Worm (Caenorhabditis elegans) whole organism, young adult: ENCODE results near the gene R04B3.3.

Experiments
- C06A6.2 ChIP-seq: fragments of 200-800 bp; sonication (Bioruptor generic); conservative IDR thresholded peaks from 2 replicates; pipeline ENCODE4 v1.3.6; 2022; ENCODE audit warnings: missing genetic modification characterization, missing compliant biosample characterization
- F37B4.10 ChIP-seq: fragments of 200-800 bp; sonication (Bioruptor generic); IDR thresholded peaks from 2 replicates; pipeline ENCODE4 v1.3.6; 2022; ENCODE audit warnings: missing genetic modification characterization, missing compliant biosample characterization
- F39B2.1 ChIP-seq: fragments of 200-800 bp; sonication (Bioruptor generic); IDR thresholded peaks from 2 replicates; pipeline ENCODE4 v1.3.6; 2022; ENCODE audit warnings: missing genetic modification reagents, missing genetic modification characterization, missing compliant biosample characterization
- Y56A3A.18 ChIP-seq: fragments of 200-800 bp; sonication (Bioruptor generic); IDR thresholded peaks from 2 replicates; pipeline ENCODE4 v1.3.6; 2022; ENCODE audit warnings: missing genetic modification reagents, missing genetic modification characterization, missing compliant biosample characterization
- athp-1 ChIP-seq: sonication (generic microtip); optimal IDR thresholded peaks from 2 replicates; lab custom pipeline; 2017; ENCODE audit warnings: mild to moderate bottlenecking, missing genetic modification characterization, missing compliant biosample characterization
- attf-5 ChIP-seq: fragments of 200-800 bp; sonication (Bioruptor generic); optimal IDR thresholded peaks from 2 replicates; lab custom pipeline; 2018; ENCODE audit warnings: mild to moderate bottlenecking, missing genetic modification characterization, missing compliant biosample characterization
- attf-6 ChIP-seq: fragments of 200-800 bp; sonication (Bioruptor generic); IDR thresholded peaks from 2 replicates; pipeline ENCODE4 v1.3.6; 2022; ENCODE audit warnings: missing genetic modification reagents, missing genetic modification characterization, missing compliant biosample characterization
- cebp-1 ChIP-seq, 2 experiments: fragments of 200-800 bp in 1 of 2; sonication (Bioruptor generic) in 1 of 2; sonication (generic microtip) in 1 of 2; IDR thresholded peaks in 1 of 2; optimal IDR thresholded peaks in 1 of 2; 2 replicates each; pipeline versions ENCODE4 v1.3.6 to Lab custom; 2017 to 2022; ENCODE audit warnings: missing compliant biosample characterization in 2 of 2, missing genetic modification characterization in 2 of 2, mild to moderate bottlenecking in 1 of 2, missing genetic modification reagents in 1 of 2, moderate library complexity in 1 of 2
- cebp-2 ChIP-seq: fragments of 200-800 bp; sonication (Bioruptor generic); IDR thresholded peaks from 2 replicates; pipeline ENCODE4 v1.3.6; 2022; ENCODE audit warnings: missing genetic modification characterization, missing compliant biosample characterization
- ceh-100 ChIP-seq: fragments of 200-800 bp; sonication (Bioruptor generic); IDR thresholded peaks from 2 replicates; pipeline ENCODE4 v1.3.6; 2022; ENCODE audit warnings: missing genetic modification reagents, missing genetic modification characterization, missing compliant biosample characterization
- die-1 ChIP-seq: sonication (generic microtip); optimal IDR thresholded peaks from 2 replicates; lab custom pipeline; 2016; ENCODE audit warnings: missing genotype, mild to moderate bottlenecking, missing genetic modification characterization, missing compliant biosample characterization
- dpff-1 ChIP-seq: sonication (generic microtip); optimal IDR thresholded peaks from 2 replicates; lab custom pipeline; 2017; ENCODE audit warnings: mild to moderate bottlenecking, missing genetic modification characterization, missing compliant biosample characterization
- fkh-3 ChIP-seq: sonication (generic microtip); optimal IDR thresholded peaks from 2 replicates; lab custom pipeline; 2016; ENCODE audit warnings: mild to moderate bottlenecking, missing genetic modification characterization, missing compliant biosample characterization
- him-1 ChIP-seq: sonication (generic microtip); optimal IDR thresholded peaks from 2 replicates; lab custom pipeline; 2016; ENCODE audit warnings: missing genotype, missing genetic modification reagents, missing genetic modification characterization, missing compliant biosample characterization
- hrde-1 ChIP-seq: sonication (generic microtip); optimal IDR thresholded peaks from 2 replicates; lab custom pipeline; 2016; ENCODE audit warnings: missing genetic modification characterization, mild to moderate bottlenecking, missing compliant biosample characterization, moderate library complexity, missing genotype, missing genetic modification reagents, borderline replicate concordance
- lsy-27 ChIP-seq: sonication (generic microtip); optimal IDR thresholded peaks from 2 replicates; lab custom pipeline; 2017; ENCODE audit warnings: missing genetic modification characterization, mild to moderate bottlenecking, missing compliant biosample characterization, antibody characterized with exemption, missing genotype, borderline replicate concordance; ENCODE audit not compliant: insufficient read depth
- madf-3 ChIP-seq: fragments of 200-800 bp; sonication (Bioruptor generic); IDR thresholded peaks from 2 replicates; pipeline ENCODE4 v1.3.6; 2022; ENCODE audit warnings: missing genetic modification reagents, missing genetic modification characterization, missing compliant biosample characterization
- madf-6 ChIP-seq: fragments of 200-800 bp; sonication (Bioruptor generic); IDR thresholded peaks from 2 replicates; pipeline ENCODE4 v1.3.6; 2022; ENCODE audit warnings: missing genetic modification reagents, missing genetic modification characterization, missing compliant biosample characterization
- mcd-1 ChIP-seq: fragments of 200-800 bp; sonication (Bioruptor generic); IDR thresholded peaks from 2 replicates; pipeline ENCODE4 v1.3.6; 2022; ENCODE audit warnings: missing genetic modification reagents, missing genetic modification characterization, missing compliant biosample characterization
- nfya-1 ChIP-seq: sonication (generic microtip); optimal IDR thresholded peaks from 2 replicates; lab custom pipeline; 2017; ENCODE audit warnings: antibody characterized with exemption, missing compliant biosample characterization, missing genetic modification characterization, borderline replicate concordance; ENCODE audit not compliant: insufficient read depth
- nhr-120 ChIP-seq: fragments of 200-800 bp; sonication (Bioruptor generic); IDR thresholded peaks from 2 replicates; pipeline ENCODE4 v1.3.6; 2022; ENCODE audit warnings: missing genetic modification characterization, missing compliant biosample characterization
- pbrm-1 ChIP-seq: fragments of 200-800 bp; sonication (Bioruptor generic); IDR thresholded peaks from 2 replicates; pipeline ENCODE4 v1.3.6; 2022; ENCODE audit warnings: missing genetic modification reagents, missing genetic modification characterization, missing compliant biosample characterization
- snpc-1.1 ChIP-seq: sonication (generic microtip); optimal IDR thresholded peaks from 2 replicates; lab custom pipeline; 2017; ENCODE audit warnings: missing genetic modification characterization, mild to moderate bottlenecking, missing compliant biosample characterization, antibody characterized with exemption, moderate library complexity, missing genotype, missing genetic modification reagents; ENCODE audit not compliant: insufficient read depth
- snpc-1.3 ChIP-seq: sonication (generic microtip); optimal IDR thresholded peaks from 2 replicates; lab custom pipeline; 2017; ENCODE audit warnings: missing genetic modification characterization, mild to moderate bottlenecking, missing compliant biosample characterization, antibody characterized with exemption, moderate library complexity, missing genotype, missing genetic modification reagents; ENCODE audit not compliant: insufficient read depth
- snpc-3.4 ChIP-seq: sonication (generic microtip); optimal IDR thresholded peaks from 2 replicates; lab custom pipeline; 2017; ENCODE audit warnings: missing genetic modification characterization, mild to moderate bottlenecking, missing compliant biosample characterization, antibody characterized with exemption, moderate library complexity, missing genotype, missing genetic modification reagents
- snpc-4 ChIP-seq, 5 experiments: fragments of 150-350 bp in 1 of 5; sonication (generic microtip) in 4 of 5; optimal IDR thresholded peaks; 2 replicates each; lab custom pipeline; 2014 to 2018; ENCODE audit warnings: missing genetic modification characterization in 5 of 5, missing biosample characterization in 3 of 5, antibody characterized with exemption in 2 of 5, mild to moderate bottlenecking in 2 of 5, missing compliant biosample characterization in 2 of 5, missing genotype in 2 of 5, moderate library complexity in 2 of 5, missing genetic modification reagents in 1 of 5
- sptf-2 ChIP-seq: fragments of 200-800 bp; sonication (Bioruptor generic); optimal IDR thresholded peaks from 2 replicates; lab custom pipeline; 2018; ENCODE audit warnings: mild to moderate bottlenecking, missing genetic modification characterization, missing compliant biosample characterization
- unc-62 ChIP-seq: fragments of 150-350 bp; optimal IDR thresholded peaks from 2 replicates; lab custom pipeline; 2014; ENCODE audit warnings: missing biosample characterization, missing genetic modification reagents, missing genetic modification characterization
- zfh-2 ChIP-seq: fragments of 200-800 bp; sonication (Bioruptor generic); conservative IDR thresholded peaks from 2 replicates; pipeline ENCODE4 v1.3.6; 2022; ENCODE audit warnings: missing genetic modification reagents, missing genetic modification characterization, missing compliant biosample characterization
- ztf-18 ChIP-seq: sonication (generic microtip); optimal IDR thresholded peaks from 2 replicates; lab custom pipeline; 2016; ENCODE audit warnings: missing genotype, mild to moderate bottlenecking, missing genetic modification characterization, missing compliant biosample characterization
- ztf-22 ChIP-seq: fragments of 200-800 bp; sonication (Bioruptor generic); optimal IDR thresholded peaks from 2 replicates; lab custom pipeline; 2018; ENCODE audit warnings: mild to moderate bottlenecking, missing genetic modification characterization, moderate library complexity, missing compliant biosample characterization
- ztf-26 ChIP-seq: sonication (generic microtip); optimal IDR thresholded peaks from 2 replicates; lab custom pipeline; 2017; ENCODE audit warnings: missing genetic modification characterization, missing compliant biosample characterization

The R04B3.3 gene

DNA sequence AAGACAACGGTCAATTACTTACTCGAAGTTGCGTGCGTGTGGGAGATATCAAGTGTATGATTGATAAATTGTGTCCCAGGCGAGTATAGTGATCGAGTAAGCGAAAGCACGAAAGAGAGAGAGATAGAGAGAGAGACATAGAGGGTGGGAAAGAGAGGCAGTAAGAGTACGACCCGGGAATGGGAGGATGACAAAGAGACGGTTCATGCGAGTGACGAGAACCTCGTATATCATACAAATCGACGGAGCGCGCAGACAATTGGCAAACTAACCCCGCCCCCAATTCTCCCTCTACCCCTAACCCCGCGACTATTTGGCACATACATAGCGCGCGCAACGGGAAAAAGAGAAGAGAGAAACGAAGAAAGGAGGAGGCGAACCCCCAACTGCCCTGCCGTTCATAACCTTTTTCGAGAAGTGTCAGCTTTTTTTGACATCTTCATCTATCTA lies 20.1 kb upstream of the R04B3.3 start, which contains the start of gene rabr-1 (continued):
- TF ChIP-seq unc-62 (GFP tag; lab: Kevin White, UChicago) (no peak), ztf-26 (peak; percentile 67), mcd-1 (GFP tag; lab: Robert Waterston, UW) (0 out of 2 replicates have a peak, but pooled peaks have one; percentile 24), ceh-100 (no peak), C06A6.2 (GFP tag; lab: Robert Waterston, UW) (0 out of 2 replicates have a peak, but pooled peaks have one; percentile 31), snpc-3.4 (tag; lab: Kevin White, UChicago) (no peak), F39B2.1 (GFP tag; lab: Robert Waterston, UW) (no peak), lsy-27 (tag; lab: Kevin White, UChicago) (no peak)

DNA sequence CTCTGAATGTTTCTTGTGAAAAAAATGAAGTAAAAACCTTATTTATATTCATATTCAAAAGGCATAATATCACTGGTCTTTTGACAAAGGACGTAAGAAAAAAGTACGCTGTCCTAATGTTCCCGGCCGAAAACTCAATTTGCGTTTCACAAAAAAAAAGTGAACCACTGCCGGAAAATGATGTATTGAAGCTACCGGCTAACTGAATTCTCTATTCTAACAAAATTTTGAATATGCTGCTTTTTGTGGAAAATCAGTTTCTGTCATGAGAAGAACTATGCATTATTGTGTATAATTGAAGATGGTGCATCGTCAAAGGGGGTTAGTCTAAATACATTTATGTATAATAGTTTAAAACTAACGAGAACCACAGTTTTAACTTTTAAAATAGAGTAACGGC lies 18.5 kb upstream of the R04B3.3 start:
- TF ChIP-seq nhr-120 (no peak), nfya-1 (tag; lab: Kevin White, UChicago) (no peak), attf-5 (GFP tag; lab: Kevin White, UChicago) (no peak), dpff-1 (no peak), madf-6 (GFP tag; lab: Robert Waterston, UW) (no peak), ztf-22 (no peak), fkh-3 (no peak), pbrm-1 (no peak), die-1 (tag; lab: Kevin White, UChicago) (no peak), attf-6 (GFP tag; lab: Robert Waterston, UW) (no peak), ztf-18 (tag; lab: Kevin White, UChicago) (no peak), snpc-1.3 (tag; lab: Kevin White, UChicago) (no peak), sptf-2 (no peak), madf-3 (no peak), F37B4.10 (GFP tag; lab: Robert Waterston, UW) (no peak), him-1 (tag; lab: Kevin White, UChicago) (no peak), ztf-26 (no peak), athp-1 (tag; lab: Kevin White, UChicago) (no peak)

DNA sequence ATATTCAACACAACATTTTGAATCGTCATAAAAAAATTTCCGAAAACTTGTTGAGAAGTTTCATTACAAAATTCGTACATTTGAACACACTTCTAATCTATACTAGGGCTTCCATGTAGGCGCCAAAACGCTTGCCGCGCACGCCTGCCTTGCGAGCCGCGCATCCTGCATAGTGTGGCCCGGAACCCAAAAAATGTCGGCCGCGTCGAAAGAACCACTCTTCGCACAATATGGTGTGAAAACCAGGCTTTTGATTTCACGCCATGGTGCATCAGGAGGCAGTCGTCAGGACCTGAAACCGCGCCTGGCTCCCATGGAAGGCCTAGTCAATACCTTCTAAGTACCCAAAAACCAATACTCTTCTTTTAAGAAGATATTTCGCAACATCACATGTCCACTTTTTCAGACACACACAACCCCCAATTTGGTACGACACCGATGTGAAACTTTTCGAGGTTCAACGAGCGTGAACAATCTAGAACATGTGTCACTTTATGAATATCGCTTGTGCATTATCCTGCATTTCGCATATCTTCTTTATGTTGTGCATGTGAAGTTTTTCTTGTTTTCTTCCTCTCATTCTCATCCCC lies 17.9 kb upstream of the R04B3.3 start:
- TF ChIP-seq hrde-1 (tag; lab: Kevin White, UChicago) = no peak
- peak; percentile 64 for TF ChIP-seq zfh-2
- TF ChIP-seq cebp-2 (GFP tag; lab: Robert Waterston, UW) = 0 out of 2 replicates have a peak, but pooled peaks have one; percentile 67
- peak; percentile 10 for TF ChIP-seq snpc-1.1 (tag; lab: Kevin White, UChicago)
- no peak for TF ChIP-seq Y56A3A.18 (GFP tag; lab: Robert Waterston, UW)
- 0 out of 2 replicates have a peak, but pooled peaks have one; percentile 32 for TF ChIP-seq cebp-1 (GFP tag; IDR thresholded peaks at IDR 0.05; lab: Robert Waterston, UW)
- peak; percentile 86 for TF ChIP-seq cebp-1 (tag; optimal IDR thresholded peaks at IDR 0.05; lab: Kevin White, UChicago)
- no peak for TF ChIP-seq snpc-4 (GFP tag; optimal IDR thresholded peaks at IDR 0.05; lab: Kevin White, UChicago)
- TF ChIP-seq snpc-4 (tag; optimal IDR thresholded peaks at IDR 0.05; lab: Kevin White, UChicago) = peak in 2 of 4 experiments; percentile 58 to 72
